Fruit fly (Drosophila melanogaster) whole organism, pupa: ENCODE results near the gene Sras.

Experiments used
- CG10348 ChIP-seq: fragments of 200-800 bp; sonication (Bioruptor generic); IDR thresholded peaks from 2 replicates; pipeline ENCODE4 v1.3.6; 2022; ENCODE audit warnings: missing biosample characterization, missing genetic modification characterization
- CG12605 ChIP-seq: fragments of 200-800 bp; sonication (Bioruptor generic); IDR thresholded peaks from 2 replicates; pipeline ENCODE4 v1.3.6; 2022; ENCODE audit warnings: missing biosample characterization, missing genetic modification characterization
- CG13204 ChIP-seq: fragments of 200-800 bp; sonication (Bioruptor generic); optimal IDR thresholded peaks from 2 replicates; lab custom pipeline; 2018; ENCODE audit warnings: missing biosample characterization, mild to moderate bottlenecking, missing genetic modification characterization, moderate library complexity
- CG14655 ChIP-seq: fragments of 200-800 bp; sonication (Bioruptor generic); optimal IDR thresholded peaks from 3 replicates; lab custom pipeline; 2017; ENCODE audit warnings: mild to moderate bottlenecking, missing biosample characterization, missing genetic modification reagents, missing genetic modification characterization
- CG15710 ChIP-seq: fragments of 200-800 bp; sonication (Bioruptor generic); optimal IDR thresholded peaks from 2 replicates; lab custom pipeline; 2018; ENCODE audit warnings: missing biosample characterization, mild to moderate bottlenecking, missing genetic modification characterization, moderate library complexity
- CG17806 ChIP-seq: fragments of 200-800 bp; sonication (Bioruptor generic); optimal IDR thresholded peaks from 2 replicates; lab custom pipeline; 2018; ENCODE audit warnings: missing biosample characterization, mild to moderate bottlenecking, missing genetic modification characterization, moderate library complexity
- CG32121 ChIP-seq: fragments of 200-800 bp; sonication (Bioruptor generic); IDR thresholded peaks from 2 replicates; pipeline ENCODE4 v1.3.6; 2022; ENCODE audit warnings: missing biosample characterization, missing genetic modification characterization
- CG34367 ChIP-seq: fragments of 200-800 bp; sonication (Bioruptor generic); optimal IDR thresholded peaks from 2 replicates; lab custom pipeline; 2018; ENCODE audit warnings: missing biosample characterization, mild to moderate bottlenecking, missing genetic modification characterization
- CG4496 ChIP-seq: fragments of 200-800 bp; sonication (Bioruptor generic); IDR thresholded peaks from 3 replicates; pipeline ENCODE4 v1.3.6; 2022; ENCODE audit warnings: missing biosample characterization, missing genetic modification characterization
- CG8159 ChIP-seq: fragments of 200-800 bp; sonication (Bioruptor generic); optimal IDR thresholded peaks from 3 replicates; lab custom pipeline; 2018; ENCODE audit warnings: missing biosample characterization, mild to moderate bottlenecking, missing genetic modification characterization, moderate library complexity
- CG8301 ChIP-seq: fragments of 200-800 bp; sonication (Bioruptor generic); optimal IDR thresholded peaks from 2 replicates; lab custom pipeline; 2018; ENCODE audit warnings: missing biosample characterization, mild to moderate bottlenecking, missing genetic modification characterization
- CG9948 ChIP-seq: fragments of 200-800 bp; sonication (Bioruptor generic); optimal IDR thresholded peaks from 2 replicates; lab custom pipeline; 2018; ENCODE audit warnings: missing biosample characterization, mild to moderate bottlenecking, missing genetic modification characterization, moderate library complexity
- D1 ChIP-seq: fragments of 200-800 bp; sonication (Bioruptor generic); optimal IDR thresholded peaks from 2 replicates; lab custom pipeline; 2018; ENCODE audit warnings: missing biosample characterization, mild to moderate bottlenecking, missing genetic modification characterization, moderate library complexity
- EcR ChIP-seq: fragments of 200-800 bp; sonication (Bioruptor generic); optimal IDR thresholded peaks from 3 replicates; lab custom pipeline; 2019; ENCODE audit warnings: missing biosample characterization, missing genetic modification characterization, mild to moderate bottlenecking, moderate library complexity, missing genetic modification reagents
- Ets98B ChIP-seq: fragments of 200-800 bp; sonication (Bioruptor generic); IDR thresholded peaks from 2 replicates; pipeline ENCODE4 v1.3.6; 2022; ENCODE audit warnings: missing biosample characterization, missing genetic modification characterization
- Pif1A ChIP-seq: fragments of 200-800 bp; sonication (Bioruptor generic); optimal IDR thresholded peaks from 3 replicates; lab custom pipeline; 2016; ENCODE audit warnings: missing biosample characterization, missing genetic modification characterization
- Pif1B ChIP-seq: fragments of 200-800 bp; sonication (Bioruptor generic); optimal IDR thresholded peaks from 3 replicates; lab custom pipeline; 2016; ENCODE audit warnings: missing biosample characterization, missing genetic modification characterization
- Snoo ChIP-seq: fragments of 200-800 bp; sonication (Bioruptor generic); optimal IDR thresholded peaks from 3 replicates; lab custom pipeline; 2017; ENCODE audit warnings: missing biosample characterization, mild to moderate bottlenecking, missing genetic modification characterization, inconsistent platforms
- fd96Ca ChIP-seq: fragments of 200-800 bp; sonication (Bioruptor generic); IDR thresholded peaks from 3 replicates; pipeline ENCODE4 v1.3.6; 2022; ENCODE audit warnings: missing biosample characterization, missing genetic modification characterization
- gl ChIP-seq: fragments of 200-800 bp; sonication (Bioruptor generic); optimal IDR thresholded peaks from 2 replicates; lab custom pipeline; 2018; ENCODE audit warnings: missing biosample characterization, mild to moderate bottlenecking, missing genetic modification characterization
- rn ChIP-seq: fragments of 200-800 bp; sonication (Bioruptor generic); IDR thresholded peaks from 2 replicates; pipeline ENCODE4 v1.3.6; 2022; ENCODE audit warnings: missing biosample characterization, missing genetic modification characterization

Sras gene

DNA sequence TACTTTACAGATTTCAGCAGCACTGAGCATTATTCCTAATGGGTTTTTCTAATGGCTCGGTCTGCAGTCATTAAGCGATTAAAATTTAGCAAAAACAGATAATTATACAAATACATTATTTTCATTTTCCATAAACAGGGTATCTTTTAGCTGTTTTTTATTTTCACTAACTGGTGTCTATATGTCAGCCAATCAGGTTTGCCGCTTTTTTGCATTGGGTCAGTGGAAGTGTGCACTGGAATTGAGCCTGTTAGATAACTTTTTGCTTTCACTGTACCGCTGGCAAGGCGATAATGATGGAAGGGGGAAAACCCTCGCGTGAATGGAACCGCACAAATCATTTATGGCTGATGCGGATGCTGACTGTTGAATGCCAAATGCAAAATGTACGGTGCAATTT is 11.9 kb downstream of the Sras start:
- TF ChIP-seq Pif1B (GFP tag; lab: Kevin White, UChicago): no peak
- TF ChIP-seq CG14655: no peak
- no peak for TF ChIP-seq rn (GFP tag; lab: Robert Waterston, UW)
- TF ChIP-seq EcR (GFP tag; lab: Kevin White, UChicago): no peak
- TF ChIP-seq CG32121 (GFP tag; lab: Robert Waterston, UW): no peak
- TF ChIP-seq CG8301 (tag; lab: Kevin White, UChicago): no peak
- no peak for TF ChIP-seq fd96Ca (GFP tag; lab: Robert Waterston, UW)
- TF ChIP-seq CG12605 (GFP tag; lab: Robert Waterston, UW): no peak
- no peak for TF ChIP-seq Pif1A (GFP tag; lab: Kevin White, UChicago)
- TF ChIP-seq D1 (tag; lab: Kevin White, UChicago): no peak
- TF ChIP-seq Ets98B (GFP tag; lab: Robert Waterston, UW): no peak
- TF ChIP-seq CG13204 (GFP tag; lab: Kevin White, UChicago): no peak
- no peak for TF ChIP-seq CG17806 (tag; lab: Kevin White, UChicago)

DNA sequence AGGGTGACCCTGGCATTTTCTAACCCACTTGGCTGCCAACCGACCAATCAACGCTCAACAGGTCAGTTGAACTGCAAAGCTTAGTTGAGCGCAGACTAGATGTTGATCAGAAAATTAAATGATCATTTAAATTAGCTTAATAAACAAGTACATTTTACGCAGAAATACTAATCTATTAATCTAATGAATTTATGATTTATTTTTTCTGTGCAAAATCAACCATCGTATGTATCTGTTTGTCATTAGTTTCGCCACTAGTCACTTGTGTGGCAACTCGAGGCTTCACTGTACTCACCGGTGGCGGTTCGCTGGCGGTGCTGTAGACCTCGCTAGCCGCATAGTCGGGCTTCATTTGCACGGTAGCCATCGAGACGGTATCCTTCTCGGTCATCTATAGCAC is 13.0 kb downstream of the Sras start:
- TF ChIP-seq CG15710 (tag; lab: Kevin White, UChicago) (no peak), CG13204 (GFP tag; lab: Kevin White, UChicago) (no peak), CG14655 (peak; percentile 26), D1 (tag; lab: Kevin White, UChicago) (no peak), CG32121 (GFP tag; lab: Robert Waterston, UW) (no peak), rn (GFP tag; lab: Robert Waterston, UW) (no peak), EcR (GFP tag; lab: Kevin White, UChicago) (no peak), Pif1A (GFP tag; lab: Kevin White, UChicago) (no peak), CG8159 (tag; lab: Kevin White, UChicago) (peak; percentile 3), fd96Ca (GFP tag; lab: Robert Waterston, UW) (no peak), CG4496 (GFP tag; lab: Robert Waterston, UW) (peak; percentile 38; the same call in 1 of the 3 replicates), CG12605 (GFP tag; lab: Robert Waterston, UW) (0 out of 2 replicates have a peak, but pooled peaks have one; percentile 8), Pif1B (GFP tag; lab: Kevin White, UChicago) (no peak)

- TF ChIP-seq CG14655: peak; percentile 94
- peak; percentile 98 for TF ChIP-seq CG32121 (GFP tag; lab: Robert Waterston, UW)
- TF ChIP-seq CG4496 (GFP tag; lab: Robert Waterston, UW): peak; percentile 93
- TF ChIP-seq EcR (GFP tag; lab: Kevin White, UChicago): peak; percentile 81
- peak; percentile 98 for TF ChIP-seq Pif1B (GFP tag; lab: Kevin White, UChicago)
- TF ChIP-seq CG12605 (GFP tag; lab: Robert Waterston, UW): peak; percentile 95
- peak; percentile 93 for TF ChIP-seq CG8159 (tag; lab: Kevin White, UChicago)
- TF ChIP-seq CG13204 (GFP tag; lab: Kevin White, UChicago): peak; percentile 99
- peak; percentile 89 for TF ChIP-seq CG15710 (tag; lab: Kevin White, UChicago)
- peak; percentile 89 for TF ChIP-seq CG8301 (tag; lab: Kevin White, UChicago)
- peak; percentile 95 for TF ChIP-seq fd96Ca (GFP tag; lab: Robert Waterston, UW)
- peak; percentile 97 for TF ChIP-seq CG34367 (tag; lab: Kevin White, UChicago)
- TF ChIP-seq Pif1A (GFP tag; lab: Kevin White, UChicago): peak; percentile 98
- TF ChIP-seq CG10348 (GFP tag; lab: Robert Waterston, UW): peak; percentile 93
- TF ChIP-seq gl (tag; lab: Kevin White, UChicago): peak; percentile 99
- peak; percentile 91 for TF ChIP-seq CG17806 (tag; lab: Kevin White, UChicago)
- TF ChIP-seq D1 (tag; lab: Kevin White, UChicago): peak; percentile 32
- TF ChIP-seq CG9948 (tag; lab: Kevin White, UChicago): peak; percentile 90
- TF ChIP-seq rn (GFP tag; lab: Robert Waterston, UW): peak; percentile 79
- TF ChIP-seq Ets98B (GFP tag; lab: Robert Waterston, UW): peak; percentile 95; the same call in 1 of the 2 replicates
- TF ChIP-seq Snoo (tag; lab: Kevin White, UChicago): peak; percentile 98
Measured at dm6 chr3L:5577250-5578138, 13.9 kb downstream of the Sras start, which contains the start of gene Msr-110. Msr-110 (minus strand) TSS chr3L:5577348.

- TF ChIP-seq EcR (GFP tag; lab: Kevin White, UChicago) (no peak), CG17806 (tag; lab: Kevin White, UChicago) (no peak), Ets98B (GFP tag; lab: Robert Waterston, UW) (no peak), Snoo (tag; lab: Kevin White, UChicago) (no peak), D1 (tag; lab: Kevin White, UChicago) (no peak)
Measured at dm6 chr3L:5578595-5578994, 15.0 kb downstream of the Sras start.

DNA sequence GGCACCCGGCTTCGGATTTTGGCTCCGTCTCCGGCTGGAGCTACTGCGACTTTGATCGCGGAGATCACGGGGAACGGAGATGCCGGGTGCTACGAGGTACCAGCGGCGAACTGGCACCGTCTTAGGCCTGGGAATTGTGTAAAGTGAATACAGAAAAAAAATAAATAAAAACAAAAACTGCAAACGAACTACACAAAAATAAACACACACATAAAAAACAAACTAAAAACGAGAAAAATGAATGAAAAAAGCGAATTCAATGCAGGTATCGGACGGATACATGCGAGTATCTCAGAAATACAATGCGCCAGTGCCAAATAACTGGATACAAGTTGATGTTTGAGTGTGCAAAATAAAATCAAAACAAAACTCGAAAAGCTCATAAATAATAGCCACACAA is 16.2 kb downstream of the Sras start:
- TF ChIP-seq CG4496 (GFP tag; lab: Robert Waterston, UW): peak; percentile 81
- no peak for TF ChIP-seq CG14655
- TF ChIP-seq CG15710 (tag; lab: Kevin White, UChicago): no peak
- no peak for TF ChIP-seq gl (tag; lab: Kevin White, UChicago)
- no peak for TF ChIP-seq Snoo (tag; lab: Kevin White, UChicago)
- TF ChIP-seq rn (GFP tag; lab: Robert Waterston, UW): 0 out of 2 replicates have a peak, but pooled peaks have one; percentile 30
- TF ChIP-seq CG9948 (tag; lab: Kevin White, UChicago): no peak
- TF ChIP-seq CG34367 (tag; lab: Kevin White, UChicago): no peak
- TF ChIP-seq CG8159 (tag; lab: Kevin White, UChicago): no peak
- no peak for TF ChIP-seq CG17806 (tag; lab: Kevin White, UChicago)
- no peak for TF ChIP-seq EcR (GFP tag; lab: Kevin White, UChicago)
- TF ChIP-seq CG13204 (GFP tag; lab: Kevin White, UChicago): no peak
- no peak for TF ChIP-seq CG10348 (GFP tag; lab: Robert Waterston, UW)
- no peak for TF ChIP-seq Pif1B (GFP tag; lab: Kevin White, UChicago)
- no peak for TF ChIP-seq CG8301 (tag; lab: Kevin White, UChicago)
- TF ChIP-seq CG32121 (GFP tag; lab: Robert Waterston, UW): peak; percentile 89
- peak; percentile 78 for TF ChIP-seq fd96Ca (GFP tag; lab: Robert Waterston, UW)
- no peak for TF ChIP-seq D1 (tag; lab: Kevin White, UChicago)
- TF ChIP-seq Ets98B (GFP tag; lab: Robert Waterston, UW): peak; percentile 84
- peak; percentile 88 for TF ChIP-seq CG12605 (GFP tag; lab: Robert Waterston, UW)
- TF ChIP-seq Pif1A (GFP tag; lab: Kevin White, UChicago): no peak
- TF ChIP-seq, all 21 proteins: peak for 6
